Worm (Caenorhabditis elegans): Measurements from ENCODE around the gene R09A1.3.

ce11 chrV:983120-983519 is 43.8 kb downstream of the R09A1.3 start:
- no peak for TF ChIP-seq ztf-29 (GFP tag; IDR thresholded peaks at IDR 0.05)
- TF ChIP-seq flt-1 (GFP tag; IDR thresholded peaks at IDR 0.05): no peak
- no peak for TF ChIP-seq med-1 (GFP tag; optimal IDR thresholded peaks at IDR 0.05; ENCODE audit: insufficient read depth)
- no peak for TF ChIP-seq ztf-23 (GFP tag; IDR thresholded peaks at IDR 0.05)

Data from whole organism, midembryonic.